Worm (Caenorhabditis elegans): ENCODE data around the gene T22F7.1.

ce11 chrIII:509045-509444 lies 32.8 kb upstream of the T22F7.1 start:
- TF ChIP-seq ztf-23 (GFP tag; IDR thresholded peaks at IDR 0.05) (no peak), flt-1 (GFP tag; IDR thresholded peaks at IDR 0.05) (no peak), ztf-29 (GFP tag; IDR thresholded peaks at IDR 0.05) (no peak), ref-1 (GFP tag; conservative IDR thresholded peaks at IDR 0.05) (no peak), med-1 (GFP tag; optimal IDR thresholded peaks at IDR 0.05; ENCODE audit: insufficient read depth) (no peak), tab-1 (GFP tag; IDR thresholded peaks at IDR 0.05) (no peak), T22C8.4 (GFP tag; IDR thresholded peaks at IDR 0.05) (no peak), cog-1 (tag; optimal IDR thresholded peaks at IDR 0.05) (no peak)
